Fruit fly (Drosophila melanogaster) whole organism, embryonic: ENCODE measurements around the gene rtv.

ENCODE experiments used
- CG10366 ChIP-seq: fragments of 200-800 bp; sonication (Bioruptor generic); IDR thresholded peaks from 2 replicates; pipeline ENCODE4 v1.3.6; 2022; ENCODE audit warnings: missing biosample characterization, missing genetic modification characterization
- CG17361 ChIP-seq: fragments of 200-800 bp; sonication (Bioruptor generic); IDR thresholded peaks from 3 replicates; pipeline ENCODE4 v1.3.6; 2022; ENCODE audit warnings: missing biosample characterization, missing genetic modification characterization
- CG2129 ChIP-seq: fragments of 200-800 bp; sonication (Bioruptor generic); IDR thresholded peaks from 2 replicates; pipeline ENCODE4 v1.3.6; 2022; ENCODE audit warnings: missing biosample characterization, missing genetic modification characterization; ENCODE audit not compliant: partially characterized antibody
- CG8281 ChIP-seq: fragments of 200-800 bp; sonication (Bioruptor generic); optimal IDR thresholded peaks from 2 replicates; lab custom pipeline; 2018; ENCODE audit warnings: missing biosample characterization, mild to moderate bottlenecking, missing genetic modification characterization, moderate library complexity
- Fer1 ChIP-seq: fragments of 200-800 bp; sonication (Bioruptor generic); optimal IDR thresholded peaks from 2 replicates; lab custom pipeline; 2017; ENCODE audit warnings: missing biosample characterization, mild to moderate bottlenecking, missing genetic modification characterization
- ab ChIP-seq: fragments of 200-800 bp; sonication (Bioruptor generic); optimal IDR thresholded peaks from 2 replicates; lab custom pipeline; 2016; ENCODE audit warnings: missing biosample characterization, missing genetic modification characterization
- al ChIP-seq: fragments of 200-800 bp; sonication (Bioruptor generic); IDR thresholded peaks from 2 replicates; pipeline ENCODE4 v1.3.6; 2022; ENCODE audit warnings: missing biosample characterization, missing genetic modification characterization
- fru ChIP-seq: fragments of >200 bp; optimal IDR thresholded peaks from 2 replicates; lab custom pipeline; 2017
- zf30C ChIP-seq: fragments of 200-800 bp; sonication (Bioruptor generic); optimal IDR thresholded peaks from 3 replicates; lab custom pipeline; 2018; ENCODE audit warnings: missing biosample characterization, mild to moderate bottlenecking, missing genetic modification characterization

dm6 chrX:11159710-11160446 lies 6.1 kb upstream of the rtv start, which contains the start of gene CG32668:
- TF ChIP-seq CG8281 (tag; lab: Kevin White, UChicago), result no peak
- TF ChIP-seq CG10366 (GFP tag; lab: Robert Waterston, UW), result no peak
- TF ChIP-seq Fer1 (GFP tag; lab: Kevin White, UChicago), result no peak
- TF ChIP-seq CG17361 (GFP tag; lab: Robert Waterston, UW), result no peak
- no peak for TF ChIP-seq fru (lab: Kevin White, UChicago)
- no peak for TF ChIP-seq zf30C (GFP tag; lab: Kevin White, UChicago)
- TF ChIP-seq ab (GFP tag; lab: Kevin White, UChicago), result no peak
- no peak for TF ChIP-seq CG2129 (GFP tag; lab: Robert Waterston, UW)
- no peak for TF ChIP-seq al
